Worm (Caenorhabditis elegans) whole organism, L2 larva: ENCODE measurements around the gene nhr-205.

Source experiments
- fos-1 ChIP-seq: fragments of 150-350 bp; optimal IDR thresholded peaks from 2 replicates; lab custom pipeline; 2014; ENCODE audit warnings: missing biosample characterization, missing genetic modification characterization
- mab-5 ChIP-seq: fragments of 150-350 bp; optimal IDR thresholded peaks from 2 replicates; lab custom pipeline; 2014; ENCODE audit warnings: missing biosample characterization, missing genetic modification characterization
- nhr-12 ChIP-seq: fragments of 150-350 bp; optimal IDR thresholded peaks from 2 replicates; lab custom pipeline; 2014; ENCODE audit warnings: missing biosample characterization, missing genetic modification characterization
- nhr-21 ChIP-seq: fragments of 150-350 bp; optimal IDR thresholded peaks from 2 replicates; lab custom pipeline; 2014; ENCODE audit warnings: missing biosample characterization, missing genetic modification characterization
- nhr-77 ChIP-seq: fragments of 150-350 bp; optimal IDR thresholded peaks from 2 replicates; lab custom pipeline; 2014; ENCODE audit warnings: missing biosample characterization, missing genetic modification characterization
- peb-1 ChIP-seq: fragments of 150-350 bp; optimal IDR thresholded peaks from 2 replicates; lab custom pipeline; 2014; ENCODE audit warnings: missing biosample characterization, missing genetic modification characterization
- snpc-4 ChIP-seq: fragments of 150-350 bp; optimal IDR thresholded peaks from 2 replicates; lab custom pipeline; 2014; ENCODE audit warnings: missing biosample characterization, missing genetic modification characterization
- unc-62 ChIP-seq: fragments of 150-350 bp; optimal IDR thresholded peaks from 2 replicates; lab custom pipeline; 2014; ENCODE audit warnings: missing biosample characterization, missing genetic modification reagents, missing genetic modification characterization
- ztf-4 ChIP-seq: fragments of 150-350 bp; optimal IDR thresholded peaks from 2 replicates; lab custom pipeline; 2014; ENCODE audit warnings: missing biosample characterization, missing genetic modification characterization

nhr-205 gene

DNA sequence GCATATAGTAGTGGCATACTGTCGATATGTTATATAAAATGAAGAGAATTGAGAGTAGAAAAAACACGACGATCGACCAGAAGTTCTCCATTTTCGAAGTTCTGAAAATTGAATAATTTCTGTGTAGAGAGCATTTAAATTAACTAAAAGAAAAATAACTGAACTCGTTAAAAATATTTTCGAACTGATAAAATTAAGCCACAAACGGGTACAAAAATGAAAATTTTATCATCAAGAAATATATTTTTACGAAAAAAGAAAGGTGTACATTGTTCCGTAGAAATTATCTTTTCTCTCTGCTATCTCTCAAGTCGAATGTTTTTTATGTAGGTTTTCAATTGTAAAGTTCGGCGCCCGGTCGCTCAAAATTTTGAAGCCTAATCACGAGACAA is 50.6 kb downstream of the nhr-205 start, which contains the start of gene acl-2:
acl-2 (minus strand) TSS at position 101 of the 392 bp plus-strand sequence.
- TF ChIP-seq nhr-77 = no peak
- no peak for TF ChIP-seq mab-5
- no peak for TF ChIP-seq fos-1 (tag; lab: Kevin White, UChicago)
- no peak for TF ChIP-seq nhr-21 (tag; lab: Kevin White, UChicago)
- TF ChIP-seq unc-62 (GFP tag; lab: Kevin White, UChicago) = no peak
- no peak for TF ChIP-seq nhr-12 (tag; lab: Kevin White, UChicago)
- TF ChIP-seq ztf-4 (tag; lab: Kevin White, UChicago) = no peak
- TF ChIP-seq peb-1 (tag; lab: Kevin White, UChicago) = no peak
- TF ChIP-seq snpc-4 (tag; lab: Kevin White, UChicago) = no peak
